Fruit fly (Drosophila melanogaster) whole organism, embryonic: ENCODE data around the gene clumsy.
A peak's percentile ranks its signal among the peaks of the same experiment; 100 is the strongest.

Experiments
- ATbp ChIP-seq: fragments of 200-800 bp; sonication (Bioruptor generic); optimal IDR thresholded peaks from 2 replicates; lab custom pipeline; 2017; ENCODE audit warnings: missing biosample characterization, mild to moderate bottlenecking, missing genetic modification characterization, missing genetic modification reagents
- CG10543 ChIP-seq: fragments of 200-800 bp; sonication (Bioruptor generic); optimal IDR thresholded peaks from 3 replicates; lab custom pipeline; 2017; ENCODE audit warnings: missing biosample characterization, mild to moderate bottlenecking, missing genetic modification characterization, moderate library complexity
- CG10979 ChIP-seq: fragments of 200-800 bp; sonication (Bioruptor generic); optimal IDR thresholded peaks from 2 replicates; lab custom pipeline; 2018; ENCODE audit warnings: missing biosample characterization, mild to moderate bottlenecking, missing genetic modification characterization, moderate library complexity
- CG12071 ChIP-seq: fragments of 200-800 bp; sonication (Bioruptor generic); optimal IDR thresholded peaks from 3 replicates; lab custom pipeline; 2018; ENCODE audit warnings: missing biosample characterization, mild to moderate bottlenecking, missing genetic modification characterization
- CG12769 ChIP-seq: fragments of 200-800 bp; sonication (Bioruptor generic); optimal IDR thresholded peaks from 2 replicates; lab custom pipeline; 2019; ENCODE audit warnings: missing biosample characterization, mild to moderate bottlenecking, missing genetic modification characterization, moderate library complexity
- CG14667 ChIP-seq: fragments of 200-800 bp; sonication (Bioruptor generic); IDR thresholded peaks from 2 replicates; pipeline ENCODE4 v1.3.6; 2022; ENCODE audit warnings: missing biosample characterization, missing genetic modification characterization
- CG14710 ChIP-seq: fragments of 200-800 bp; sonication (Bioruptor generic); optimal IDR thresholded peaks from 3 replicates; lab custom pipeline; 2019; ENCODE audit warnings: missing biosample characterization, mild to moderate bottlenecking, missing genetic modification characterization, moderate library complexity
- CG15011 ChIP-seq: fragments of 200-800 bp; sonication (Bioruptor generic); optimal IDR thresholded peaks from 3 replicates; lab custom pipeline; 2018; ENCODE audit warnings: missing biosample characterization, mild to moderate bottlenecking, missing genetic modification characterization
- CG2116 ChIP-seq: fragments of 200-800 bp; sonication (Bioruptor generic); optimal IDR thresholded peaks from 3 replicates; lab custom pipeline; 2018; ENCODE audit warnings: missing biosample characterization, mild to moderate bottlenecking, missing genetic modification characterization
- CG2120 ChIP-seq: fragments of 200-800 bp; sonication (Bioruptor generic); optimal IDR thresholded peaks from 3 replicates; lab custom pipeline; 2016; ENCODE audit warnings: missing biosample characterization, missing genetic modification characterization
- CG2202 ChIP-seq: fragments of 200-800 bp; sonication (Bioruptor generic); optimal IDR thresholded peaks from 2 replicates; lab custom pipeline; 2018; ENCODE audit warnings: missing biosample characterization, mild to moderate bottlenecking, missing genetic modification characterization
- CG31388 ChIP-seq: fragments of 200-800 bp; sonication (Bioruptor generic); optimal IDR thresholded peaks from 2 replicates; lab custom pipeline; 2016; ENCODE audit warnings: missing biosample characterization, missing genetic modification characterization
- CG31441 ChIP-seq: fragments of 200-800 bp; sonication (Bioruptor generic); IDR thresholded peaks from 2 replicates; pipeline ENCODE4 v1.3.6; 2022; ENCODE audit warnings: missing biosample characterization, missing genetic modification characterization
- CG3163 ChIP-seq: fragments of 200-800 bp; sonication (Bioruptor generic); optimal IDR thresholded peaks from 3 replicates; lab custom pipeline; 2016; ENCODE audit warnings: missing biosample characterization, missing genetic modification characterization
- CG33213 ChIP-seq: fragments of 200-800 bp; sonication (Bioruptor generic); optimal IDR thresholded peaks from 3 replicates; lab custom pipeline; 2016; ENCODE audit warnings: missing biosample characterization, missing genetic modification characterization
- CG5180 ChIP-seq: fragments of 200-800 bp; sonication (Bioruptor generic); optimal IDR thresholded peaks from 3 replicates; lab custom pipeline; 2017; ENCODE audit warnings: missing biosample characterization, missing genetic modification characterization, mild to moderate bottlenecking, moderate library complexity, missing genetic modification reagents
- CG6683 ChIP-seq: fragments of 200-800 bp; sonication (Bioruptor generic); optimal IDR thresholded peaks from 2 replicates; lab custom pipeline; 2017; ENCODE audit warnings: missing biosample characterization, mild to moderate bottlenecking, missing genetic modification characterization, missing genetic modification reagents
- CG7745 ChIP-seq: fragments of 200-800 bp; sonication (Bioruptor generic); optimal IDR thresholded peaks from 2 replicates; lab custom pipeline; 2018; ENCODE audit warnings: missing biosample characterization, mild to moderate bottlenecking, missing genetic modification characterization, moderate library complexity
- CG8765 ChIP-seq: fragments of 200-800 bp; sonication (Bioruptor generic); IDR thresholded peaks from 2 replicates; pipeline ENCODE4 v1.3.6; 2022; ENCODE audit warnings: missing biosample characterization, missing genetic modification characterization
- CG8924 ChIP-seq: fragments of 200-800 bp; optimal IDR thresholded peaks from 3 replicates; lab custom pipeline; 2019; ENCODE audit warnings: missing biosample characterization, mild to moderate bottlenecking, missing genetic modification characterization, moderate library complexity
- CG9727 ChIP-seq: fragments of 200-800 bp; sonication (Bioruptor generic); optimal IDR thresholded peaks from 3 replicates; lab custom pipeline; 2017; ENCODE audit warnings: missing biosample characterization, mild to moderate bottlenecking, missing genetic modification characterization
- D19A ChIP-seq: fragments of 200-800 bp; optimal IDR thresholded peaks from 3 replicates; lab custom pipeline; 2019; ENCODE audit warnings: missing biosample characterization, mild to moderate bottlenecking, missing genetic modification characterization, moderate library complexity
- Dref ChIP-seq: fragments of 200-800 bp; sonication (Bioruptor generic); IDR thresholded peaks from 2 replicates; pipeline ENCODE4 v1.3.6; 2022; ENCODE audit warnings: missing biosample characterization, missing genetic modification characterization
- ERR ChIP-seq: fragments of 200-800 bp; sonication (Bioruptor generic); optimal IDR thresholded peaks from 2 replicates; lab custom pipeline; 2016; ENCODE audit warnings: missing biosample characterization, missing genetic modification characterization
- Ets97D ChIP-seq: fragments of 200-800 bp; sonication (Bioruptor generic); optimal IDR thresholded peaks from 3 replicates; lab custom pipeline; 2016; ENCODE audit warnings: missing biosample characterization, missing genetic modification characterization
- HmgD ChIP-seq: fragments of 200-800 bp; sonication (Bioruptor generic); optimal IDR thresholded peaks from 3 replicates; lab custom pipeline; 2016; ENCODE audit warnings: missing biosample characterization, missing genetic modification characterization
- Hr3 ChIP-seq: fragments of 200-800 bp; sonication (Bioruptor generic); optimal IDR thresholded peaks from 3 replicates; lab custom pipeline; 2016; ENCODE audit warnings: missing biosample characterization, missing genetic modification characterization
- Nf-YB ChIP-seq: fragments of 200-800 bp; sonication (Bioruptor generic); optimal IDR thresholded peaks from 3 replicates; lab custom pipeline; 2019; ENCODE audit warnings: missing biosample characterization, mild to moderate bottlenecking, missing genetic modification characterization, moderate library complexity
- Sin3A ChIP-seq: fragments of >200 bp; optimal IDR thresholded peaks from 2 replicates; lab custom pipeline; 2018
- Sry-δ ChIP-seq: fragments of 200-800 bp; sonication (Bioruptor generic); optimal IDR thresholded peaks from 2 replicates; lab custom pipeline; 2016; ENCODE audit warnings: missing biosample characterization, missing genetic modification characterization
- Usf ChIP-seq: fragments of 200-800 bp; sonication (Bioruptor generic); optimal IDR thresholded peaks from 2 replicates; lab custom pipeline; 2017; ENCODE audit warnings: missing genotype, missing biosample characterization, missing genetic modification characterization
- ara ChIP-seq: fragments of 200-800 bp; sonication (Bioruptor generic); IDR thresholded peaks from 2 replicates; pipeline ENCODE4 v1.3.6; 2022; ENCODE audit warnings: missing biosample characterization, missing genetic modification characterization
- chm ChIP-seq: fragments of 200-800 bp; sonication (Bioruptor generic); IDR thresholded peaks from 2 replicates; pipeline ENCODE4 v1.3.6; 2022; ENCODE audit warnings: missing biosample characterization, missing genetic modification characterization
- corto ChIP-seq: fragments of 200-800 bp; sonication (Bioruptor generic); optimal IDR thresholded peaks from 2 replicates; lab custom pipeline; 2016; ENCODE audit warnings: missing biosample characterization, mild to moderate bottlenecking, missing genetic modification characterization, moderate library complexity
- dm ChIP-seq: fragments of 200-800 bp; sonication (Bioruptor generic); optimal IDR thresholded peaks from 3 replicates; lab custom pipeline; 2016; ENCODE audit warnings: missing biosample characterization, missing genetic modification characterization
- dmrt11E ChIP-seq: fragments of 200-800 bp; sonication (Bioruptor generic); optimal IDR thresholded peaks from 3 replicates; lab custom pipeline; 2018; ENCODE audit warnings: missing biosample characterization, mild to moderate bottlenecking, missing genetic modification characterization, moderate library complexity
- dpn ChIP-seq, 2 experiments: fragments of 200-800 bp; sonication (Bioruptor generic); optimal IDR thresholded peaks; 3 replicates each; lab custom pipeline; 2016; ENCODE audit warnings: missing biosample characterization in 2 of 2, missing genetic modification characterization in 2 of 2
- emc ChIP-seq: fragments of 200-800 bp; sonication (Bioruptor generic); optimal IDR thresholded peaks from 2 replicates; lab custom pipeline; 2016; ENCODE audit warnings: missing biosample characterization, missing genetic modification characterization
- ewg ChIP-seq: fragments of 200-800 bp; sonication (Bioruptor generic); optimal IDR thresholded peaks from 3 replicates; lab custom pipeline; 2017; ENCODE audit warnings: mild to moderate bottlenecking, missing biosample characterization, missing genetic modification reagents, missing genetic modification characterization
- ind ChIP-seq: fragments of 200-800 bp; sonication (Bioruptor generic); optimal IDR thresholded peaks from 3 replicates; lab custom pipeline; 2016; ENCODE audit warnings: missing biosample characterization, missing genetic modification characterization
- inv ChIP-seq: fragments of 200-800 bp; sonication (Bioruptor generic); IDR thresholded peaks from 2 replicates; pipeline ENCODE4 v1.3.6; 2022; ENCODE audit warnings: missing biosample characterization, missing genetic modification characterization; ENCODE audit not compliant: partially characterized antibody
- ken ChIP-seq: fragments of 200-800 bp; sonication (Bioruptor generic); IDR thresholded peaks from 3 replicates; pipeline ENCODE4 v1.3.6; 2022; ENCODE audit warnings: missing biosample characterization, missing genetic modification characterization
- kni ChIP-seq: fragments of 200-800 bp; sonication (Bioruptor generic); optimal IDR thresholded peaks from 3 replicates; lab custom pipeline; 2017; ENCODE audit warnings: mild to moderate bottlenecking, missing biosample characterization, missing genetic modification reagents, missing genetic modification characterization
- lbe ChIP-seq: fragments of 200-800 bp; sonication (Bioruptor generic); optimal IDR thresholded peaks from 2 replicates; lab custom pipeline; 2016; ENCODE audit warnings: missing biosample characterization, mild to moderate bottlenecking, missing genetic modification characterization
- prd ChIP-seq, 3 experiments: fragments of >200 bp in 2 of 3; fragments of 200-800 bp in 1 of 3; sonication (Bioruptor generic) in 1 of 3; optimal IDR thresholded peaks in 2 of 3; IDR thresholded peaks in 1 of 3; 2 replicates in 2 of 3; 3 replicates in 1 of 3; pipeline versions ENCODE4 v1.3.6 to Lab custom; 2017 to 2022; ENCODE audit warnings: missing biosample characterization in 1 of 3, missing genetic modification characterization in 1 of 3
- run ChIP-seq: fragments of 200-800 bp; sonication (Bioruptor generic); optimal IDR thresholded peaks from 3 replicates; lab custom pipeline; 2018; ENCODE audit warnings: missing biosample characterization, mild to moderate bottlenecking, missing genetic modification characterization
- scrt ChIP-seq: fragments of 200-800 bp; sonication (Bioruptor generic); optimal IDR thresholded peaks from 2 replicates; lab custom pipeline; 2018; ENCODE audit warnings: missing biosample characterization, mild to moderate bottlenecking, missing genetic modification characterization, moderate library complexity
- sob ChIP-seq: fragments of 200-800 bp; sonication (Bioruptor generic); IDR thresholded peaks from 2 replicates; pipeline ENCODE4 v1.3.6; 2022; ENCODE audit warnings: missing biosample characterization, missing genetic modification characterization
- tna ChIP-seq: fragments of 200-800 bp; sonication (Bioruptor generic); IDR thresholded peaks from 2 replicates; pipeline ENCODE4 v1.3.6; 2022; ENCODE audit warnings: missing biosample characterization, missing genetic modification characterization; ENCODE audit not compliant: partially characterized antibody

Gene clumsy

DNA sequence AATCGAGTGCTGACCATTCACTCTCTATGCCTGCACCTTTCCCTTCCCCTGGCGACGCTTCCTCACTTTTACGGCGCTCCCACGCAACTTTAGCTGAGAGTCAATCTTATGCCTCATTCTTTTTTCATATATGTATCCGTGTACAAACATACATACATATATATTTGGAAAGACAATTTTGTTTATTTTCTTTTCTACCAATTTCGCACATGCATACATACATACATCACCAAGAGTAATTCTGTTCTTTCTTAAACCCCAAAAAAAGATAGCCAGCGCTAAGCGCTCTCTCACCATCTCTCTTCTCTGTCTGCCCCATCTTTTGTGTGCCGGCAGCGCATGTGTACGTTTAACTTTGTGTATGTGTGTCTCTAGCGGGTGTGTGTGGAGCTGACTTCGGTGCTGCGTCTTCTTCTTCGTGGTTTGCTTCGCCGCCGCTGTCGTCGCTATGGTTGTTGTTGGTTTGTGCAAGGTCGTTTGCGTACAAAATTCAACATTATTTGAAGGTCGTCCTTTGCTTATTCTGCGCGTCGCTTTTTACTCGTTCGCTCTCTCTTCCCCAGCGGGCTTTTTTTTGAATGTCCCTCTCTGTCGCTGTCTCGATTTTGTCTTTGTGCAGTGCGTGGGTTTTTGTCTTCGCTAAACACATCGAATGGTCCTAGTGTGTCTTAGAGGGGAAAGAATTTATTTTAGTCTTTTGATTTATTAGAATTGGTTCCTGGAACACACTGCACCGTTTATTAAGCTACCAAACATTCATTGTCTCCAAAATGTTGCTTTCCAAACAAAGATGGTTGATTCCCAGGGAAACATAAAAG, 44.4 kb downstream of the clumsy start (continued):
- TF ChIP-seq CG2202 (no peak), CG3163 (peak; percentile 69), CG9727 (GFP tag; lab: Kevin White, UChicago) (no peak), ind (GFP tag; lab: Kevin White, UChicago) (no peak), CG8765 (GFP tag; lab: Robert Waterston, UW) (no peak), CG2116 (GFP tag; lab: Kevin White, UChicago) (no peak), ken (GFP tag; lab: Robert Waterston, UW) (no peak), CG31388 (GFP tag; lab: Kevin White, UChicago) (no peak), Sin3A (lab: Kevin White, UChicago) (no peak), Dref (GFP tag; lab: Robert Waterston, UW) (no peak), CG8924 (tag; lab: Kevin White, UChicago) (peak; percentile 22), ewg (peak; percentile 75), Hr3 (no peak), HmgD (GFP tag; lab: Kevin White, UChicago) (peak; percentile 31), D19A (tag; lab: Kevin White, UChicago) (peak; percentile 33), CG10543 (GFP tag; lab: Kevin White, UChicago) (peak; percentile 84), dm (GFP tag; lab: Kevin White, UChicago) (peak; percentile 22), emc (GFP tag; lab: Kevin White, UChicago) (no peak), Ets97D (GFP tag; lab: Kevin White, UChicago) (no peak), dpn (GFP tag; optimal IDR thresholded peaks at IDR 0.05; lab: Kevin White, UChicago) (no peak), CG2120 (no peak), prd (optimal IDR thresholded peaks at IDR 0.05; lab: Kevin White, UChicago) (no peak), prd (GFP tag; IDR thresholded peaks at IDR 0.05; lab: Robert Waterston, UW) (no peak), CG6683 (GFP tag; lab: Kevin White, UChicago) (no peak), sob (GFP tag; lab: Robert Waterston, UW) (0 out of 2 replicates have a peak, but pooled peaks have one; percentile 21), ara (GFP tag; lab: Robert Waterston, UW) (no peak), Usf (no peak), ERR (GFP tag; lab: Kevin White, UChicago) (peak; percentile 96), dmrt11E (tag; lab: Kevin White, UChicago) (no peak), scrt (peak; percentile 15), corto (GFP tag; lab: Kevin White, UChicago) (peak; percentile 76), inv (GFP tag; lab: Robert Waterston, UW) (no peak), CG14667 (GFP tag; lab: Robert Waterston, UW) (no peak), CG12769 (peak; percentile 35), kni (GFP tag; lab: Kevin White, UChicago) (peak; percentile 76), chm (0 out of 2 replicates have a peak, but pooled peaks have one; percentile 48), CG7745 (tag; lab: Kevin White, UChicago) (no peak), lbe (GFP tag; lab: Kevin White, UChicago) (peak; percentile 78), tna (GFP tag; lab: Robert Waterston, UW) (0 out of 2 replicates have a peak, but pooled peaks have one; percentile 20), CG15011 (no peak), CG12071 (GFP tag; lab: Kevin White, UChicago) (no peak), run (peak; percentile 16), CG14710 (tag; lab: Kevin White, UChicago) (no peak), CG10979 (tag; lab: Kevin White, UChicago) (no peak), CG33213 (no peak), CG31441 (GFP tag; lab: Robert Waterston, UW) (no peak), CG5180 (GFP tag; lab: Kevin White, UChicago) (peak; percentile 28), ATbp (GFP tag; lab: Kevin White, UChicago) (no peak), Sry-δ (GFP tag; lab: Kevin White, UChicago) (peak; percentile 19), Nf-YB (GFP tag; lab: Kevin White, UChicago) (peak; percentile 53)
